Fruit fly (Drosophila melanogaster): ENCODE results near the gene fuss.

fuss gene

DNA sequence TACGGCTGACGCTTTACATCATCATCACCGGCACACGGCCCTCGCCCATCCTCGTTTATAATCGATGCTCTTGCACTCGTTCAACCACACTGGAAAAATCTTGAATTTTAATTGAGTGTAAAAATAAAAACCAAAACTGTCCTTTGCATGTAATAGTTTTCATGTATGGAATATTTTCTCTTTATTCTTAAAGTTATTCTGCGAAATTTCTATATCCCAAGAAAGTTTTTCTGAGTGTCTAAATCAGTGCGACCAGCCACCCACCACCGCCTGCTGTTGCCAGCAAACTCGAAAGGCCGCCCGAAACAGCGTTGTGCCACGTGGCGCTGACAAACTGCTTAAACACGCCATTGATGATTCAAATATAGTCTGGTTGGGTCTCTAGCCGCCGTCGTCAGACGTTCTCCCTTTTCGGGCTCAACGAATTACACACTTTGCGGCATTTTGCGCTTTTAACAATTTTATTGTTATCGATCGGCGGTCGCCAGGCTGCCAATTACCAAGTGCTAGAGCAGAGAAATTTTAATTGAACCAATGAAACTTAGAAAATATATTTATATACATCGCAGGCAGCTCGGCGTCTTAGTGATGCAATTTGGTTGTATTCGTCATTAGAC lies 4.6 kb upstream of the fuss start (continued):
- peak; percentile 88 for TF ChIP-seq CG18599 (GFP tag; optimal IDR thresholded peaks at IDR 0.05)
- no peak; the same call in 1 of the 2 replicates for TF ChIP-seq Awh (GFP tag; IDR thresholded peaks at IDR 0.05)
- TF ChIP-seq dimm (GFP tag; IDR thresholded peaks at IDR 0.05) = no peak
- peak; percentile 86 for TF ChIP-seq Xbp1 (GFP tag; optimal IDR thresholded peaks at IDR 0.05)
- TF ChIP-seq Mes4 (GFP tag; optimal IDR thresholded peaks at IDR 0.05) = peak; percentile 65
- no peak for TF ChIP-seq CG1832 (GFP tag; optimal IDR thresholded peaks at IDR 0.05)
- TF ChIP-seq CG33557 (GFP tag; optimal IDR thresholded peaks at IDR 0.05) = peak; percentile 30
- TF ChIP-seq CG17829 (tag; optimal IDR thresholded peaks at IDR 0.05) = peak; percentile 77
- no peak for TF ChIP-seq Dp (GFP tag; optimal IDR thresholded peaks at IDR 0.05)
- TF ChIP-seq CG1024 (GFP tag; IDR thresholded peaks at IDR 0.05) = no peak; the same call in 1 of the 2 replicates
- TF ChIP-seq CG12744 (GFP tag; optimal IDR thresholded peaks at IDR 0.05) = peak; percentile 9
- TF ChIP-seq Hr3 (GFP tag; optimal IDR thresholded peaks at IDR 0.05) = peak; percentile 67
- no peak for TF ChIP-seq usp (GFP tag; optimal IDR thresholded peaks at IDR 0.05)
- TF ChIP-seq fru (optimal IDR thresholded peaks at IDR 0.05) = no peak
- no peak for TF ChIP-seq ab (GFP tag; optimal IDR thresholded peaks at IDR 0.05)
- TF ChIP-seq pnt (GFP tag; optimal IDR thresholded peaks at IDR 0.05) = peak; percentile 66
- no peak; the same call in 1 of the 2 replicates for TF ChIP-seq CG32767 (GFP tag; IDR thresholded peaks at IDR 0.05)
- TF ChIP-seq caup (GFP tag; optimal IDR thresholded peaks at IDR 0.05; ENCODE audit: severe bottlenecking) = peak; percentile 60
- peak; percentile 53 for TF ChIP-seq slp2 (GFP tag; optimal IDR thresholded peaks at IDR 0.05)
- no peak for TF ChIP-seq TFAM (GFP tag; optimal IDR thresholded peaks at IDR 0.05)
- peak; percentile 4 for TF ChIP-seq zen (tag; optimal IDR thresholded peaks at IDR 0.05)
- no peak for TF ChIP-seq CG14860 (GFP tag; IDR thresholded peaks at IDR 0.05; ENCODE audit: partially characterized antibody)
- TF ChIP-seq gsb-n (tag; optimal IDR thresholded peaks at IDR 0.05) = peak; percentile 84
- TF ChIP-seq nerfin-2 (GFP tag; IDR thresholded peaks at IDR 0.05; ENCODE audit: partially characterized antibody) = no peak
- peak; percentile 55 for TF ChIP-seq Meics (GFP tag; optimal IDR thresholded peaks at IDR 0.05)
- no peak for TF ChIP-seq CG5180 (GFP tag; optimal IDR thresholded peaks at IDR 0.05)
- no peak for TF ChIP-seq dan (GFP tag; IDR thresholded peaks at IDR 0.05)
- TF ChIP-seq C15 (GFP tag; IDR thresholded peaks at IDR 0.05) = peak; percentile 49; the same call in 1 of the 3 replicates
- peak; percentile 57 for TF ChIP-seq Atf-2 (GFP tag; optimal IDR thresholded peaks at IDR 0.05)
- TF ChIP-seq CG4820 (GFP tag; optimal IDR thresholded peaks at IDR 0.05) = peak; percentile 73
- no peak for TF ChIP-seq HmgD (GFP tag; optimal IDR thresholded peaks at IDR 0.05)
- TF ChIP-seq pros (GFP tag; optimal IDR thresholded peaks at IDR 0.05) = peak; percentile 68
- TF ChIP-seq gcm (GFP tag; optimal IDR thresholded peaks at IDR 0.05) = peak; percentile 58
- peak; percentile 9 for TF ChIP-seq HLH54F (GFP tag; optimal IDR thresholded peaks at IDR 0.05)
- no peak for TF ChIP-seq Doc3 (GFP tag; IDR thresholded peaks at IDR 0.05; ENCODE audit: partially characterized antibody)
- peak; percentile 78 for TF ChIP-seq tgo (GFP tag; IDR thresholded peaks at IDR 0.05)
- TF ChIP-seq CG10274 (GFP tag; optimal IDR thresholded peaks at IDR 0.05) = no peak
- peak; percentile 40 for TF ChIP-seq CG10147 (GFP tag; optimal IDR thresholded peaks at IDR 0.05)
- peak; percentile 52 for TF ChIP-seq Bteb2 (GFP tag; optimal IDR thresholded peaks at IDR 0.05)
- TF ChIP-seq gce (GFP tag; IDR thresholded peaks at IDR 0.05) = peak; percentile 84
- peak; percentile 63 for TF ChIP-seq Dad (GFP tag; optimal IDR thresholded peaks at IDR 0.05)
- no peak for TF ChIP-seq gsb (GFP tag; IDR thresholded peaks at IDR 0.05)
- TF ChIP-seq MESR4 (GFP tag; optimal IDR thresholded peaks at IDR 0.05) = no peak
- TF ChIP-seq ind (GFP tag; optimal IDR thresholded peaks at IDR 0.05) = peak; percentile 66
- no peak for TF ChIP-seq B-H2 (GFP tag; optimal IDR thresholded peaks at IDR 0.05)
- TF ChIP-seq CG2202 (tag; optimal IDR thresholded peaks at IDR 0.05) = peak; percentile 55
- TF ChIP-seq CG1233 (GFP tag; optimal IDR thresholded peaks at IDR 0.05) = peak; percentile 57
- peak; percentile 70 for TF ChIP-seq dmrt11E (tag; optimal IDR thresholded peaks at IDR 0.05)
- no peak for TF ChIP-seq Hr78 (GFP tag; optimal IDR thresholded peaks at IDR 0.05)
- no peak for TF ChIP-seq Bgb (GFP tag; IDR thresholded peaks at IDR 0.05; ENCODE audit: partially characterized antibody)
